Worm (Caenorhabditis elegans): Measurements from ENCODE around the gene zig-11.
A peak's percentile ranks its signal among the peaks of the same experiment; 100 is the strongest.

Gene zig-11

DNA sequence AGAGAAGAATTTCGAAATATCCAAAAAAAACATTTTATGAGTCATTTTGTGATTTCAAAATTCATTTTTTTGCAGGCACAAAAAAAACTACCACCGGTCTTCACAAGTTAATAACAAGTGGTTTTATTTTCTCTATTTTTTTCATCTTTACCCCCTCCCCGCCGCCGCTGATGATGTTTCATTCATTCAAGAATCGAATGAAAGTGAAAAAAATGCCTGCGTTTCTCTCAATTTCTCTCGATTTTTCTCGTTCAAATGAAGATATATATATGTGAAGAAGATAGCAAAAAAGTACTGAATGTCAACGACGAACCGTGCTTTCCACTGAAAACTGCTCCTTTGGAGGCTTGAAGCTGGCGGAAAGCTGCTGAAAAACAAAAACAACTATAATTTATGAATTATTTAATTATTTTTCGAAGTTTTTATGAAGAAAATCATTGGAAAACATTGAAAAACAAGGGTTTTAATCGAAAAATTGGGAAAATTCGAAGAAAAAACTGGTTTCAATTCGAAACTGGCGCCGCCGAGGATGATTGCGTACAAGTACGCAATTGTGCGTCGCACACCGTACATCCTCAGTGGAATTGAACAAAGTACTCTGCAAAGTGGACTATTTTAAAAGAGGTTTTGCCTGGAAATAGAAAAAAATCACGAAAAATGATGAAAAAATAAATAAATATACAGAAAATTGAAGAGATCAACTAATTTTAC is at the start of gene zig-11:
Gene zig-11 (minus strand): TSS at position 373 of the 711 bp plus-strand sequence.
- TF ChIP-seq lin-15B (tag; optimal IDR thresholded peaks at IDR 0.05) = peak; percentile 28
- TF ChIP-seq nfya-1 (tag; optimal IDR thresholded peaks at IDR 0.05; ENCODE audit: insufficient read depth) = peak; percentile 49
- no peak for TF ChIP-seq mdl-1 (tag; optimal IDR thresholded peaks at IDR 0.05)
- TF ChIP-seq nhr-23 (tag; optimal IDR thresholded peaks at IDR 0.05) = no peak

DNA sequence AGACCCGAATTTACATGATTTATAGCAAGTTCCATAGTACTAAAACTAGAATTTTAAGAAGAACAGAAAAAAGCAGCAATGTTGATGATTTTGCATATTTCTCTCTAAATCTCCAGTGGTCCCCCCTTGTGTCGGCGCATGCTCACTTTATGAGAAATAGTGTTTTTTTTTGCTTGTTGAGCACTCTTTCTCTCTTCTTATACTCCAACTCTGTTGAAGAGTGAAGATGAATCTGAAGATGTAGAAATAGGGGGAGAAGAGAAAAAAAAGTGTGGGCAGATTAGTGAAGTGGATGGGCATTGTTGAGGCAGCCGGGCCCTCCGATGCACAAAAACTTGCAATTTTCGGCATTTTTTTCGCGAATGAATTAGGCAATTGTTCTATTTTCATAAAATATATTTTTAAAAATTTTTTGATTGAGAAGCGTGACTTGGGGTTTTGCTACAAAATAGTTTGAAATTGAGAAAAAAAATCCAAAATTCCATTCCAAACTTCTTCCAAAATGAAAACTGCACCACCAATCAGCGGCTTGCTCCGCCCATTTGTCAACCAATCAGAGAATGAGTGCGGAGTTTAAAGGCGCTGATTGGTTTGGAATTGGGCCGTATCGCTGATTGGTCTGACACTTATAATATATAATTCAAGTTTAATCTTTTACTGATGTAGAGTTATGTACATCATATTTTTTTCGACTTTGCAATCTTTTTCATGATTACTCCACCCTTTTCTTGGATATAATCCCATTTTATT is 47.9 kb upstream of the zig-11 start:
- peak; percentile 35 for TF ChIP-seq lin-39 (tag; optimal IDR thresholded peaks at IDR 0.05)
- peak; percentile 81 for TF ChIP-seq fkh-10 (GFP tag; optimal IDR thresholded peaks at IDR 0.05)
- TF ChIP-seq hmg-11 (tag; optimal IDR thresholded peaks at IDR 0.05) = peak; percentile 5
- no peak for TF ChIP-seq nhr-23 (tag; optimal IDR thresholded peaks at IDR 0.05)
- TF ChIP-seq lin-15B (tag; optimal IDR thresholded peaks at IDR 0.05) = no peak
- no peak for TF ChIP-seq aly-2 (tag; optimal IDR thresholded peaks at IDR 0.05)
- TF ChIP-seq nfya-1 (tag; optimal IDR thresholded peaks at IDR 0.05; ENCODE audit: insufficient read depth) = peak; percentile 90

DNA sequence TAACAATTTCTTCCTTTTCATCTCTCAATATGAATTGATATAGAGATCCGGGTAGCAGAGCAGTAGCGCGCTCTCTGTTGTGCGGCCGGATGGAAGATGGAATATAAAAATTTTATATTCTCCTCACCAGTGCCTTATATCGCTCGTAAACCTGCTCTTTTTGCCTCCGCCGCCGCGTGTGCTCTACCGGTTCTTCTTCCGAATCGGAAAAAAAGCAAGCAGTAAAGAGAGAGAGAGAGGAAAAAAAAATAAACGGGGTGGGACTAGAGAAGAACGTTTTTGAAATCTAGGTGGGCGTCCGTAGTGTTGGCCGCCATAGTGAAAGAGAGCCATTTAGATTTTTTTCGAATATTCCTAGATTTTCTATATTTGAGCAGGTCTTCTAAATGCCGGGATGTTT is 45.2 kb upstream of the zig-11 start, which contains the start of gene glb-25:
Gene glb-25 (plus strand): TSS at position 301 of the 400 bp plus-strand sequence.
- TF ChIP-seq ceh-16 (tag; optimal IDR thresholded peaks at IDR 0.05) = no peak
- TF ChIP-seq pha-4 (tag; optimal IDR thresholded peaks at IDR 0.05) = no peak
- TF ChIP-seq ceh-9 (tag; optimal IDR thresholded peaks at IDR 0.05) = no peak
- TF ChIP-seq nhr-77 (tag; optimal IDR thresholded peaks at IDR 0.05) = no peak
- TF ChIP-seq mdl-1 (tag; optimal IDR thresholded peaks at IDR 0.05) = no peak
- TF ChIP-seq elt-1 (tag; optimal IDR thresholded peaks at IDR 0.05) = no peak
- TF ChIP-seq elt-3 (tag; optimal IDR thresholded peaks at IDR 0.05) = no peak
- no peak for TF ChIP-seq nfya-1 (tag; optimal IDR thresholded peaks at IDR 0.05; ENCODE audit: insufficient read depth)
- no peak for TF ChIP-seq nhr-237 (tag; optimal IDR thresholded peaks at IDR 0.05)
- no peak for TF ChIP-seq fkh-10 (GFP tag; optimal IDR thresholded peaks at IDR 0.05)
- no peak for TF ChIP-seq lin-15B (tag; optimal IDR thresholded peaks at IDR 0.05)
- TF ChIP-seq fkh-2 (tag; optimal IDR thresholded peaks at IDR 0.05) = no peak
- TF ChIP-seq hmg-11 (tag; optimal IDR thresholded peaks at IDR 0.05) = no peak
- TF ChIP-seq tbx-2 (tag; optimal IDR thresholded peaks at IDR 0.05) = no peak
- no peak for TF ChIP-seq nhr-12 (tag; optimal IDR thresholded peaks at IDR 0.05)
- no peak for TF ChIP-seq nhr-43 (tag; optimal IDR thresholded peaks at IDR 0.05; ENCODE audit: poor library complexity, severe bottlenecking)
- no peak for TF ChIP-seq lsy-12 (tag; optimal IDR thresholded peaks at IDR 0.05)
- no peak for TF ChIP-seq egl-5 (tag; optimal IDR thresholded peaks at IDR 0.05)
- TF ChIP-seq eor-1 (tag; optimal IDR thresholded peaks at IDR 0.05) = no peak
- no peak for TF ChIP-seq ceh-82 (tag; optimal IDR thresholded peaks at IDR 0.05)

ce11 chrV:1935494-1935893 is 42.8 kb upstream of the zig-11 start:
- no peak for TF ChIP-seq hmg-11 (tag; optimal IDR thresholded peaks at IDR 0.05)
- no peak for TF ChIP-seq R02D3.7 (tag; optimal IDR thresholded peaks at IDR 0.05)
- no peak for TF ChIP-seq ZK546.5 (tag; optimal IDR thresholded peaks at IDR 0.05)
- no peak for TF ChIP-seq ceh-16 (tag; optimal IDR thresholded peaks at IDR 0.05)
- no peak for TF ChIP-seq nhr-76 (tag; optimal IDR thresholded peaks at IDR 0.05)
- TF ChIP-seq nhr-11 (tag; optimal IDR thresholded peaks at IDR 0.05) = no peak

DNA sequence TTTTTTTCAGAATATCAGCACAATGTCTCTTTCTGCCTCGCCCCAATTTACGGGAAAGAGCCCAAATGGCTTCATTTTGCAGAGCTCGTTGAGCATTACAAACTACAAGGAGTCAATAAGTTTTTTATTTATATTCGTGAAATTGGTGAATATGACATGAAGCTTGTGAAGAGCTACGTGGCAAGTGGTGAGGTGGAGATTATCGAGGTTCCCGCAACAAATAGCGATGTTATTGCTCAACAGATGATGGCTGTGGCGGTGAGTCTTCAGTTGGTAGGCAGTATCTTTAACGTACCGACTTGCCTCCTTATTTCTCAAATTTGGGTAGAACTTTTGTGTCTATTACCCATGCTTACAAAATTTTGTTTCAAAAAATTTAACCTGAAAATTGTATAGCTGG is 35.7 kb upstream of the zig-11 start:
- no peak for TF ChIP-seq ama-1 (optimal IDR thresholded peaks at IDR 0.05)
- TF ChIP-seq snpc-4 (tag; optimal IDR thresholded peaks at IDR 0.05) = no peak
- TF ChIP-seq zag-1 (tag; optimal IDR thresholded peaks at IDR 0.05) = no peak
- no peak for TF ChIP-seq ztf-11 (tag; optimal IDR thresholded peaks at IDR 0.05)
- TF ChIP-seq eor-1 (tag; optimal IDR thresholded peaks at IDR 0.05) = no peak
- TF ChIP-seq tbx-2 (tag; optimal IDR thresholded peaks at IDR 0.05) = no peak
- no peak for TF ChIP-seq elt-3 (tag; optimal IDR thresholded peaks at IDR 0.05)
- TF ChIP-seq nhr-77 (tag; optimal IDR thresholded peaks at IDR 0.05) = no peak
- no peak for TF ChIP-seq fkh-2 (tag; optimal IDR thresholded peaks at IDR 0.05)
- no peak for TF ChIP-seq fos-1 (tag; optimal IDR thresholded peaks at IDR 0.05)

All from whole organism, L3 larva.